Worm (Caenorhabditis elegans): ENCODE measurements around the gene C06A1.3.

Gene C06A1.3

DNA sequence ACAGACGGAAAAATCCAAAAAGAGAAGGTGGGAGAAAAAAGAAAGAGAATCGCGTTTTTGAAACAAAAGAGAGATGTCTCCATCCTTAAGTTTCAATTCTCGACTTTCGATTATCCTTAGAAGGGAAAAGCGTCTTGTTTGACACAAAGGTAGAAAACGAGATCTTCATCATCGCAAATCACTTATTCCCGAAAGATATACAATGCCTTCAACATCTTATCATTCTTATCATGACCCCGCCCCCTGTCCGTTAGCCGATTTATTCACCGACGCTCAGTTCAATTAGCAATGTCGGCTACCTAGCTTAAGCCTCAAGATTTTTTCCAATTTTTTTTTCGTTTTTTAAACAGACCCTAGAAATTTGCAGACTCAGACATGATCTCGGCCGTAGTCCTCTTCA, 26.9 kb downstream of the C06A1.3 start, which contains the start of gene C14A4.9:
Gene C14A4.9 (plus strand): TSS at position 368 of the 400 bp plus-strand sequence.
- TF ChIP-seq ceh-32 (tag; optimal IDR thresholded peaks at IDR 0.05; ENCODE audit: poor library complexity) (no peak), mes-2 (tag; optimal IDR thresholded peaks at IDR 0.05; ENCODE audit: poor library complexity, severe bottlenecking) (no peak), zfp-3 (GFP tag; conservative IDR thresholded peaks at IDR 0.05) (no peak), fos-1 (tag; optimal IDR thresholded peaks at IDR 0.05) (no peak), ceh-44 (GFP tag; IDR thresholded peaks at IDR 0.05) (no peak), dmd-9 (GFP tag; IDR thresholded peaks at IDR 0.05) (no peak), cey-2 (tag; optimal IDR thresholded peaks at IDR 0.05; ENCODE audit: borderline replicate concordance, insufficient read depth) (no peak)

DNA sequence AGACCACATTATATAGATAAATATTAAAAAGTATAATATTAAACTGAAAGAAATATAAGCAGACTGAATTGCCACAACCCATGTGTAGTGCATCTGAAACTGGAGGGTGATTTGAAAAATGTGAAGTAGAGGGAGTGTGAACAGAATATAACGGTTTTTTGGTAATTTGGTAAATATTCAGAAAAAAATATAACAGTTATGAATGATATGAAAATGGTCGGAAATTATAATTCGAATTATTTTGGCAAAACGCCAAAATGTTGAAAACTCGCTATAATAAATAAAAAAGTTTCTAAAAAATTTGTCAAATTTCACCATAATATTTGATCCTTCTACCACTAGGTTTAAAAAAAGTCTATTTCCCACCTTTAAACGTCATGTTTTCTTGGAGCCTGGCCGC, 30.1 kb downstream of the C06A1.3 start, which contains the start of gene srv-2:
Gene srv-2 (minus strand): TSS at position 101 of the 400 bp plus-strand sequence.
- TF ChIP-seq nhr-10 (tag; optimal IDR thresholded peaks at IDR 0.05) = no peak
- no peak for TF ChIP-seq Y5F2A.4 (GFP tag; optimal IDR thresholded peaks at IDR 0.05)
- TF ChIP-seq lsy-2 (tag; optimal IDR thresholded peaks at IDR 0.05) = no peak
- TF ChIP-seq ama-1 (optimal IDR thresholded peaks at IDR 0.05) = no peak
- no peak for TF ChIP-seq nhr-25 (tag; optimal IDR thresholded peaks at IDR 0.05; ENCODE audit: borderline replicate concordance, insufficient read depth)
- TF ChIP-seq lir-3 (tag; optimal IDR thresholded peaks at IDR 0.05) = no peak
- TF ChIP-seq fkh-10 (GFP tag; optimal IDR thresholded peaks at IDR 0.05) = no peak
- TF ChIP-seq ZK337.2 (GFP tag; IDR thresholded peaks at IDR 0.05) = no peak
- TF ChIP-seq lin-15B (tag; optimal IDR thresholded peaks at IDR 0.05) = no peak

DNA sequence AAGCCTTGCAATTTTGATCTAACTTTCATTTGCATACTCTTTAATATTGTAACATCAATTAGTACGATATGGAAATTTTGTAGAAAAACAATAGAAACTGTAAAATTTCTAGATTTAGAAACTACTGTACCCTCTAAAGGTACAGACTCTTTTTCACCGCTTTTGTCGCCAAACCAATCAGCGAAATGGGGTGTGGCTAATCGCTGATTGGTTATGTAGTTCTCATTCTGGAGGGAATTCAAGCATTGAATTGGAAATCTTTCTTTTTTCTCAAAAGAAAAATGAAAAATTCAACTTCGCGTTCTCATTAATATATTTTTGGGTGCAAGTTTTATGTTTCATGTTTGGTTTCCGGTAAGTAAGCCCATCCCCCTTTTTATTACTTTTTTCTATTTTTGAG, 31.5 kb downstream of the C06A1.3 start:
- TF ChIP-seq ZK337.2 (GFP tag; IDR thresholded peaks at IDR 0.05) = no peak
- TF ChIP-seq zag-1 (tag; optimal IDR thresholded peaks at IDR 0.05) = no peak
- TF ChIP-seq lir-3 (tag; optimal IDR thresholded peaks at IDR 0.05) = no peak
- no peak for TF ChIP-seq ceh-82 (tag; optimal IDR thresholded peaks at IDR 0.05)
- no peak for TF ChIP-seq dmd-8 (GFP tag; IDR thresholded peaks at IDR 0.05)
- TF ChIP-seq lin-38 (GFP tag; IDR thresholded peaks at IDR 0.05) = no peak
- TF ChIP-seq saeg-2 (GFP tag; IDR thresholded peaks at IDR 0.05) = no peak
- no peak for TF ChIP-seq zfp-2 (tag; optimal IDR thresholded peaks at IDR 0.05)

DNA sequence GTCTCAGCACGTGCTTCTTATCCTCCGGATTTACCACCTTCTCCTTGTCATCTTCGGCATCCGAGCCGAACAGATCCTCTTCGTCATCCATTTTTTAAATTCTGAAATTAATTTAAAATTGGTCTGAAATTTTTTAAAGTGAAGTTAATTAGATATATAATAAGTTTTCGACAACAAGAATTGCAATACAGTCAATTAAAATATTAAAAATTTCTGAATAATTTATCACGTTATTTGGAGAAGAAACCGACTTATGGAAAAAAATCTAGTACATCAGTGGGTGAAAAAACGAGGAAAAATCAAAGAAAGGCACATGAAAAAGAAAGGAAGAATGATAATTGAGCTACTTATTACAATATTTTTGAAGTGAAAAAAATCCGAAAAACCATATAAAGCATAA, 33.4 kb downstream of the C06A1.3 start, which contains the start of gene taf-13:
Gene taf-13 (minus strand): TSS at position 101 of the 400 bp plus-strand sequence.
- TF ChIP-seq nhr-111 (GFP tag; optimal IDR thresholded peaks at IDR 0.05) (no peak), mxl-2 (GFP tag; conservative IDR thresholded peaks at IDR 0.05) (no peak), unc-130 (GFP tag; optimal IDR thresholded peaks at IDR 0.05) (no peak), unc-39 (tag; optimal IDR thresholded peaks at IDR 0.05) (no peak), nhr-42 (GFP tag; IDR thresholded peaks at IDR 0.05) (no peak), hlh-30 (tag; optimal IDR thresholded peaks at IDR 0.05; ENCODE audit: insufficient read depth) (no peak), mes-2 (tag; optimal IDR thresholded peaks at IDR 0.05; ENCODE audit: poor library complexity, severe bottlenecking) (no peak), F37D6.2 (tag; optimal IDR thresholded peaks at IDR 0.05) (no peak), ceh-28 (tag; optimal IDR thresholded peaks at IDR 0.05) (no peak), T26A8.4 (GFP tag; IDR thresholded peaks at IDR 0.05) (no peak), lsy-2 (tag; optimal IDR thresholded peaks at IDR 0.05) (no peak), fkh-10 (GFP tag; optimal IDR thresholded peaks at IDR 0.05) (no peak), dmd-8 (GFP tag; IDR thresholded peaks at IDR 0.05) (no peak), nhr-6 (tag; optimal IDR thresholded peaks at IDR 0.05) (no peak)

DNA sequence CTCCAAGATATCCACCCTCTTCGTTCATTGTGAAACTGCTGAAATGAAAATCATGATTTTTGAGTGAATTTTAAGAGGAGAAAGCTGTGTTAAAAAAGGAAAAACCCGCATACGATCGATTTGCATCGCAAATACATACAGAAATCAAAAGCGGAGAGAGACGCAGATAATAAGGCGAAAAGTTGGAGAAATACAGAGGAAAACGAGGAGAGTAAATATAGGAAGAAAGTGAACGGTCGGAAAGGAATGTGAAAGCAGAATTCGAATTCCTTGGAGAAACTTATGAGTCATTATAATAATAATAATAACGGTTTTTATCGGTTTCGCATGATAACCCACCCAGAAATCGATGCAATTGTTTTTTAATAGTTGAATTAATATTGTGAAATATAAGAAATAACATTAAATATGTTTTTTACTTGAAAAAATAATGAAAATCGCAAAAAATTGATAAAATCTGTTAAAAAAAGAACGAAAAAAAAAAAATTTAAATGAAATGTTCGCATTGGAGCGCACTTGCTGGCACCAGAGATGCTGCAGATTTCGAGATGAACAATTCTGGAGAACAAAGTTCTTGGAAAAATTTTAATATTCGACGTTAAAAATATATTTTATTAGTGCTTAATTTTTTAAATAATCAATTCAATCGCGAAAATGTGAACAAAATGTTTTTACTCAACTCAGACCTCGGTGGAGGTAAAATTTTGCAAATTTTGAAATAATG, 35.3 kb downstream of the C06A1.3 start, which contains the start of gene ccm-3:
Gene ccm-3 (minus strand): TSS at position 38 of the 724 bp plus-strand sequence.
- TF ChIP-seq nhr-42 (GFP tag; IDR thresholded peaks at IDR 0.05) = no peak
- no peak for TF ChIP-seq ceh-62 (tag; optimal IDR thresholded peaks at IDR 0.05)
- no peak for TF ChIP-seq php-3 (GFP tag; IDR thresholded peaks at IDR 0.05)
- TF ChIP-seq aly-2 (tag; optimal IDR thresholded peaks at IDR 0.05) = no peak
- no peak for TF ChIP-seq nhr-237 (tag; optimal IDR thresholded peaks at IDR 0.05)
- TF ChIP-seq lir-3 (tag; optimal IDR thresholded peaks at IDR 0.05) = no peak
- TF ChIP-seq Y105C5A.15 (GFP tag; IDR thresholded peaks at IDR 0.05) = no peak
- TF ChIP-seq lsy-2 (tag; optimal IDR thresholded peaks at IDR 0.05) = peak in 1 of 2 experiments; percentile 36
- no peak for TF ChIP-seq daf-16 (GFP tag; optimal IDR thresholded peaks at IDR 0.05)
- peak; percentile 14 for TF ChIP-seq daf-16 (tag; optimal IDR thresholded peaks at IDR 0.05)
- TF ChIP-seq Y48G9A.11 (GFP tag; IDR thresholded peaks at IDR 0.05) = no peak
- peak; percentile 53 for TF ChIP-seq dpl-1 (GFP tag; optimal IDR thresholded peaks at IDR 0.05)
- no peak for TF ChIP-seq dmd-8 (GFP tag; IDR thresholded peaks at IDR 0.05)
- TF ChIP-seq duxl-1 (tag; optimal IDR thresholded peaks at IDR 0.05; ENCODE audit: poor library complexity) = no peak
- no peak for TF ChIP-seq pqm-1 (tag; optimal IDR thresholded peaks at IDR 0.05)

Measured in whole organism, L4 larva.